Worm (Caenorhabditis elegans): ENCODE measurements around the gene str-136.

Gene str-136

DNA sequence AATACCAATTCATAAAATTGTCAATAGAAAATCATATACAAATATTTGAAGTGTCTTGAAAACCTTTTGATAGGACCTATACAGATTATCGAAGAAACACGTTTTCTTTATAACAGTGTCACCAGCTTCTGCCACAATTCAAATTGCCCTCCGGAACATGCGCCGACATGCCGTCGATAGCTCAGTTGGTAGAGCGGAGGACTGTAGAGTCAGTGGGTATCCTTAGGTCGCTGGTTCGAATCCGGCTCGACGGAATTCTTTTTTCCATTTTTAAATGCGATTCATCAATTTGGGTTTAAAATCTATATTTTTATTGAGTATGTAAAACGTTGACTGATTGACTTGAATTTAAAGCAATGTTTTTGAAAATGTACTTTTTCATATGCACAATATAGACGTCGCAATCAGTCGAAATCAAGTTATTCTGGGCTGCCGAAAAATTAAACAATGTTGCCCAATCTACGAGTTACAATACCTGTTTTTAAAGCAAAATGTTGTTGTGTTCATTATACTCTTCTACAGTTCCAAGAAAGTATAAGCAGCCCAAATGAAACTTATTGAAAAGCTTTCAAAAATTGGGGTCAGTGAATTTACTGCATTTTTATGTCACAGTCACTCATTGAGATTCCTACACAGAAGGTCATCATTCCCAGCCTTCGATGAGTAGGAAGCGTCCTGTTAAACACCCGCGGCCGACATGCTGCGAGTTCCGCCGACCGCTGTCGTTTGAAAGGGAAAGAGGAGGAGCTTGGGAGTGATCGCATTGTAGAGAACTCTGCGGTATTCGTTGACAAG lies 31.2 kb downstream of the str-136 start (continued):
- 0 out of 2 replicates have a peak, but pooled peaks have one; percentile 65 for TF ChIP-seq daf-19 (GFP tag; conservative IDR thresholded peaks at IDR 0.05)
- no peak for TF ChIP-seq unc-62 (GFP tag; optimal IDR thresholded peaks at IDR 0.05 in 1 of 2)
- TF ChIP-seq unc-62 (tag; optimal IDR thresholded peaks at IDR 0.05): no peak
- peak; percentile 56; the same call in 1 of the 2 replicates for TF ChIP-seq dmd-8 (GFP tag; IDR thresholded peaks at IDR 0.05)
- no peak for TF ChIP-seq nhr-28 (tag; optimal IDR thresholded peaks at IDR 0.05)
- TF ChIP-seq saeg-2 (GFP tag; IDR thresholded peaks at IDR 0.05): no peak
- TF ChIP-seq nhr-25 (tag; optimal IDR thresholded peaks at IDR 0.05; ENCODE audit: borderline replicate concordance, insufficient read depth): no peak
- TF ChIP-seq mdl-1 (tag; optimal IDR thresholded peaks at IDR 0.05): no peak
- peak; percentile 72 for TF ChIP-seq lin-13 (GFP tag; optimal IDR thresholded peaks at IDR 0.05)
- TF ChIP-seq lin-1 (GFP tag; IDR thresholded peaks at IDR 0.05): peak; percentile 51; the same call in 1 of the 2 replicates
- no peak for TF ChIP-seq D1046.2 (GFP tag; IDR thresholded peaks at IDR 0.05)
- TF ChIP-seq hlh-11 (tag; optimal IDR thresholded peaks at IDR 0.05): peak; percentile 79
- peak; percentile 91 for TF ChIP-seq snpc-4 (tag; optimal IDR thresholded peaks at IDR 0.05)
- no peak for TF ChIP-seq zag-1 (tag; optimal IDR thresholded peaks at IDR 0.05)
- no peak for TF ChIP-seq Y75B8A.6 (GFP tag; IDR thresholded peaks at IDR 0.05)
- TF ChIP-seq mep-1 (tag; optimal IDR thresholded peaks at IDR 0.05): peak; percentile 84
- TF ChIP-seq daf-16 (GFP tag; optimal IDR thresholded peaks at IDR 0.05): peak; percentile 12 to 78
- peak; percentile 86 for TF ChIP-seq daf-16 (tag; optimal IDR thresholded peaks at IDR 0.05)
- TF ChIP-seq lin-39 (tag; optimal IDR thresholded peaks at IDR 0.05): no peak
- peak; percentile 69 for TF ChIP-seq F10B5.3 (tag; optimal IDR thresholded peaks at IDR 0.05)
- TF ChIP-seq lin-38 (GFP tag; IDR thresholded peaks at IDR 0.05): peak; percentile 57
- TF ChIP-seq php-3 (GFP tag; IDR thresholded peaks at IDR 0.05): peak; percentile 61
- no peak for TF ChIP-seq lin-29 (GFP tag; IDR thresholded peaks at IDR 0.05)
- peak; percentile 36; the same call in 1 of the 2 replicates for TF ChIP-seq arid-1 (GFP tag; conservative IDR thresholded peaks at IDR 0.05)
- TF ChIP-seq lim-7 (GFP tag; IDR thresholded peaks at IDR 0.05): 0 out of 2 replicates have a peak, but pooled peaks have one; percentile 43
- TF ChIP-seq nhr-237 (tag; optimal IDR thresholded peaks at IDR 0.05): no peak
- no peak for TF ChIP-seq zip-11 (GFP tag; IDR thresholded peaks at IDR 0.05)
- peak; percentile 80 for TF ChIP-seq dve-1 (tag; optimal IDR thresholded peaks at IDR 0.05; ENCODE audit: insufficient read depth)
- TF ChIP-seq ZK337.2 (GFP tag; IDR thresholded peaks at IDR 0.05): no peak
- TF ChIP-seq spr-3 (GFP tag; optimal IDR thresholded peaks at IDR 0.05): no peak

DNA sequence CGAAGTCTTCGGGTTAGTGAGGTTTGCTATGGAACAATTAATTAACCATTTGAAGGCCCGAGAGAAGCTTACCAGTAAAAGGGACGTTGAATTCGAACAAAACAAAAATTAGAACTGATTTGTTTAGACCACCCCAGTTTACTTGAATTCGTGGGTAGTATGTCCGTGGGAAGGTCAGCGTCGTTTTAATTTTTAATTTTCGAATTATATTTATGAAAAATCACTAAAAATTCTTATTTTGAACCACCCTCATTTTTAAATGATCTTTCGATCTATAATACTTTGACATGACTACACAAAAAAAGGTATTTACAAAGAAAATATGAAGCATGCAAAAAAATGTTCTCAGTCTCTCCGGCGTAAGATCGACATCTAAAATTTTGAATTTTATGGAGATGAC lies 33.3 kb downstream of the str-136 start, which contains the start of gene C16D9.5:
Gene C16D9.5 (minus strand): TSS at position 101 of the 400 bp plus-strand sequence.
- TF ChIP-seq tag-97 (GFP tag; IDR thresholded peaks at IDR 0.05) (no peak), fos-1 (tag; optimal IDR thresholded peaks at IDR 0.05) (no peak), Y75B8A.6 (GFP tag; IDR thresholded peaks at IDR 0.05) (no peak), nhr-11 (tag; optimal IDR thresholded peaks at IDR 0.05) (no peak), aly-2 (tag; optimal IDR thresholded peaks at IDR 0.05) (no peak), dve-1 (tag; optimal IDR thresholded peaks at IDR 0.05; ENCODE audit: insufficient read depth) (no peak), cey-2 (tag; optimal IDR thresholded peaks at IDR 0.05; ENCODE audit: borderline replicate concordance, insufficient read depth) (no peak)

DNA sequence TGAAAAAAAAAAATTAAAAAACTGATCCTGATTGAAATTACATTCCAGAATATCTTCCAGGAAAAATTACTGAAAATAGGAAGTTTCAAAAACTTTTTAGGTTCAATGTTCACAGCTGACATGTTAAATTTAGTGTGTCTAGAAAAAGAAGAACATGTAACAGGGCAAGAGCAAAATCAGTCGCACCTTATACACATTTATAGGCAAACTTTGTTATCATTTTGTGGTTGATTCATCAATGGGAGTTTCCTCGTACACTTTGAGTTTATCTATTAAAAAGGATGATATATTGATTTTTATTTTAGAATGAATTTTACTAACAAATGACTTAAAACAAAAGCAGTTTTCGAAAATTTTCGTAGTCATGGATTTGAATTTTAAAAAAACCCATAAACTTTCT lies 35.5 kb downstream of the str-136 start:
- TF ChIP-seq Y105C5A.15 (GFP tag; IDR thresholded peaks at IDR 0.05): no peak
- TF ChIP-seq gei-8 (GFP tag; optimal IDR thresholded peaks at IDR 0.05): no peak
- no peak for TF ChIP-seq Y75B8A.6 (GFP tag; IDR thresholded peaks at IDR 0.05)
- TF ChIP-seq pqm-1 (tag; optimal IDR thresholded peaks at IDR 0.05): peak; percentile 50
- TF ChIP-seq ZK337.2 (GFP tag; IDR thresholded peaks at IDR 0.05): no peak
- no peak for TF ChIP-seq tra-1 (GFP tag; IDR thresholded peaks at IDR 0.05)
- TF ChIP-seq spr-1 (tag; optimal IDR thresholded peaks at IDR 0.05): no peak
- no peak for TF ChIP-seq saeg-2 (GFP tag; IDR thresholded peaks at IDR 0.05)
- peak; percentile 48 for TF ChIP-seq nhr-28 (tag; optimal IDR thresholded peaks at IDR 0.05)
- TF ChIP-seq cey-2 (tag; optimal IDR thresholded peaks at IDR 0.05; ENCODE audit: borderline replicate concordance, insufficient read depth): no peak
- no peak for TF ChIP-seq daf-19 (GFP tag; conservative IDR thresholded peaks at IDR 0.05)
- TF ChIP-seq nhr-11 (tag; optimal IDR thresholded peaks at IDR 0.05): no peak
- no peak for TF ChIP-seq spr-3 (GFP tag; optimal IDR thresholded peaks at IDR 0.05)
- TF ChIP-seq ztf-7 (tag; optimal IDR thresholded peaks at IDR 0.05): no peak
- TF ChIP-seq ceh-62 (tag; optimal IDR thresholded peaks at IDR 0.05): no peak
- TF ChIP-seq lin-1 (GFP tag; IDR thresholded peaks at IDR 0.05): no peak
- TF ChIP-seq aha-1 (tag): peak; percentile 29
- TF ChIP-seq lim-7 (GFP tag; IDR thresholded peaks at IDR 0.05): no peak
- TF ChIP-seq daf-16 (GFP tag; optimal IDR thresholded peaks at IDR 0.05): no peak
- TF ChIP-seq daf-16 (tag; optimal IDR thresholded peaks at IDR 0.05): peak; percentile 26
- TF ChIP-seq unc-62 (GFP tag; optimal IDR thresholded peaks at IDR 0.05 in 1 of 2): peak in 1 of 2 experiments; percentile 64
- TF ChIP-seq unc-62 (tag; optimal IDR thresholded peaks at IDR 0.05): no peak
- TF ChIP-seq dmd-8 (GFP tag; IDR thresholded peaks at IDR 0.05): no peak

Data from whole organism, L4 larva.